Fruit fly (Drosophila melanogaster): ENCODE results near the gene hay.

hay gene

DNA sequence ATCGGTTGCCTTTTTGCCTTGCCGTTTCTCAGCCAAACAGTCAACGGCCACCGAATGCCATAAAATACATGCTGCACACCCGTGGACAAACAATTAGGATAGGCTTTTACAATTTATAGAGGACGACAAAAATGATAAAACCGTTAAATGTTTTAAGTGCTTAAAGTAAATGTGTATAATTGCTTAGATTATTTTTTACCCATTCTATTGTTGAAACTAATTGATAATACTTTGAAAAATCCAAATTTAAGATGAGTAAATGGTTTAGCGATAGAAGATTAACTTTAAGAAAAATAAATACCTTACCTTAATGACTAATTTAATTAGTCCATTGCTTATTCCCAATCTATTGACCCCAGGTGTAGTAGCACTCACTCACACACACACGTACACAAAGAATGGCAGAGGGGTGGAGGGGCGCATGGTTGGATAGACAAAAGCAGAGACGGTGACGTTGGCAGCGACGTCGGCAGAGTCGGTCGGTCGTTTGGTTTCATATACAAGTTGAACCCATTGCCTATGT lies 47.7 kb downstream of the hay start (continued):
- TF ChIP-seq pan (optimal IDR thresholded peaks at IDR 0.05) (no peak), pan (GFP tag; optimal IDR thresholded peaks at IDR 0.05 in 1 of 2, IDR thresholded peaks at IDR 0.05 in 1 of 2) (peak in 1 of 2 experiments; percentile 94), ara (GFP tag; IDR thresholded peaks at IDR 0.05) (peak; percentile 92), Ravus (GFP tag; IDR thresholded peaks at IDR 0.05) (peak; percentile 83), Hr51 (GFP tag; optimal IDR thresholded peaks at IDR 0.05) (peak; percentile 85 to 97), chinmo (GFP tag; IDR thresholded peaks at IDR 0.05; ENCODE audit: partially characterized antibody) (peak; percentile 93), Dfd (GFP tag; optimal IDR thresholded peaks at IDR 0.05) (peak in 1 of 2 experiments; percentile 67), ewg (GFP tag; optimal IDR thresholded peaks at IDR 0.05) (peak; percentile 85), HHEX (GFP tag; optimal IDR thresholded peaks at IDR 0.05) (peak; percentile 96), CG3726 (GFP tag; IDR thresholded peaks at IDR 0.05) (peak; percentile 89; the same call in 1 of the 3 replicates), h (optimal IDR thresholded peaks at IDR 0.05) (no peak), CG2202 (tag; optimal IDR thresholded peaks at IDR 0.05) (peak; percentile 83), CG5180 (GFP tag; optimal IDR thresholded peaks at IDR 0.05) (peak; percentile 90), ERR (GFP tag; optimal IDR thresholded peaks at IDR 0.05) (peak; percentile 73), pnt (GFP tag; optimal IDR thresholded peaks at IDR 0.05) (peak; percentile 91), ab (GFP tag; optimal IDR thresholded peaks at IDR 0.05) (no peak), cato (GFP tag; optimal IDR thresholded peaks at IDR 0.05; ENCODE audit: borderline replicate concordance) (peak; percentile 72), CG9437 (GFP tag; optimal IDR thresholded peaks at IDR 0.05) (peak; percentile 93), CG13424 (tag; optimal IDR thresholded peaks at IDR 0.05) (peak; percentile 96), Ets97D (GFP tag; optimal IDR thresholded peaks at IDR 0.05) (peak; percentile 68), CG30431 (GFP tag; optimal IDR thresholded peaks at IDR 0.05) (peak; percentile 87), Drgx (GFP tag; IDR thresholded peaks at IDR 0.05) (peak; percentile 90), CG14710 (tag; optimal IDR thresholded peaks at IDR 0.05) (peak; percentile 95), NC2α (GFP tag; optimal IDR thresholded peaks at IDR 0.05) (peak; percentile 88), prd (optimal IDR thresholded peaks at IDR 0.05) (no peak), prd (GFP tag; IDR thresholded peaks at IDR 0.05) (peak; percentile 95), Dref (GFP tag; IDR thresholded peaks at IDR 0.05) (no peak), HmgD (GFP tag; optimal IDR thresholded peaks at IDR 0.05) (peak; percentile 60), CG10209 (GFP tag; optimal IDR thresholded peaks at IDR 0.05) (peak; percentile 96), CG13123 (GFP tag; optimal IDR thresholded peaks at IDR 0.05) (peak; percentile 71), CG10431 (GFP tag; optimal IDR thresholded peaks at IDR 0.05) (peak; percentile 92), CG1529 (GFP tag; optimal IDR thresholded peaks at IDR 0.05) (peak; percentile 91), CG32532 (GFP tag; IDR thresholded peaks at IDR 0.05) (peak; percentile 93), klu (GFP tag; IDR thresholded peaks at IDR 0.05) (peak; percentile 93), lilli (GFP tag; optimal IDR thresholded peaks at IDR 0.05) (peak; percentile 94), CG11398 (GFP tag; optimal IDR thresholded peaks at IDR 0.05) (peak; percentile 87), CG15073 (GFP tag; optimal IDR thresholded peaks at IDR 0.05) (peak; percentile 57), CG31365 (tag; optimal IDR thresholded peaks at IDR 0.05) (peak; percentile 45), H15 (GFP tag; IDR thresholded peaks at IDR 0.05) (peak; percentile 81), jigr1 (GFP tag; IDR thresholded peaks at IDR 0.05) (peak; percentile 92), ATbp (GFP tag; optimal IDR thresholded peaks at IDR 0.05) (peak; percentile 95), CG15696 (tag; optimal IDR thresholded peaks at IDR 0.05) (peak; percentile 92), CG3847 (GFP tag; IDR thresholded peaks at IDR 0.05) (no peak; the same call in 1 of the 2 replicates), lov (optimal IDR thresholded peaks at IDR 0.05) (no peak), lov (GFP tag; IDR thresholded peaks at IDR 0.05) (peak; percentile 75; the same call in 2 of the 3 replicates), Max (GFP tag; optimal IDR thresholded peaks at IDR 0.05) (peak; percentile 90), CG4328 (GFP tag; optimal IDR thresholded peaks at IDR 0.05) (peak; percentile 95), CG10565 (GFP tag; optimal IDR thresholded peaks at IDR 0.05) (peak; percentile 40), CG15479 (GFP tag; optimal IDR thresholded peaks at IDR 0.05) (peak; percentile 62), CG1647 (GFP tag; optimal IDR thresholded peaks at IDR 0.05) (peak; percentile 74), odd (GFP tag; optimal IDR thresholded peaks at IDR 0.05) (peak; percentile 95)
